Worm (Caenorhabditis elegans): ENCODE data around the gene fubl-3.

Gene fubl-3

ce11 chrX:17451410-17451809 lies 17.2 kb downstream of the fubl-3 start, which contains the start of gene C36E6.2 (continued):
- TF ChIP-seq ZK185.1 (tag; optimal IDR thresholded peaks at IDR 0.05; ENCODE audit: poor library complexity, severe bottlenecking) (no peak), cebp-2 (GFP tag; IDR thresholded peaks at IDR 0.05) (no peak), snpc-1.1 (tag; optimal IDR thresholded peaks at IDR 0.05; ENCODE audit: insufficient read depth) (no peak), F37B4.10 (GFP tag; IDR thresholded peaks at IDR 0.05) (no peak), zim-3 (tag; optimal IDR thresholded peaks at IDR 0.05) (no peak), nfya-1 (tag; optimal IDR thresholded peaks at IDR 0.05; ENCODE audit: borderline replicate concordance, insufficient read depth) (no peak), Y95B8A.8 (GFP tag; IDR thresholded peaks at IDR 0.05) (no peak), him-1 (tag; optimal IDR thresholded peaks at IDR 0.05) (no peak), ztf-6 (GFP tag; IDR thresholded peaks at IDR 0.05) (no peak), sptf-2 (GFP tag; optimal IDR thresholded peaks at IDR 0.05) (no peak), B0261.1 (tag; optimal IDR thresholded peaks at IDR 0.05) (no peak), pbrm-1 (GFP tag; IDR thresholded peaks at IDR 0.05) (no peak), mes-4 (tag; optimal IDR thresholded peaks at IDR 0.05) (no peak), F39B2.1 (GFP tag; IDR thresholded peaks at IDR 0.05) (no peak), sdz-38 (tag; optimal IDR thresholded peaks at IDR 0.05) (no peak), tbp1 (GFP tag; optimal IDR thresholded peaks at IDR 0.05) (peak; percentile 26), madf-10 (tag; optimal IDR thresholded peaks at IDR 0.05) (no peak), ekl-4 (GFP tag; IDR thresholded peaks at IDR 0.05) (no peak), gei-17 (GFP tag; optimal IDR thresholded peaks at IDR 0.05) (no peak), ceh-27 (GFP tag; optimal IDR thresholded peaks at IDR 0.05) (peak; percentile 65), egrh-3 (GFP tag; IDR thresholded peaks at IDR 0.05) (no peak), unc-130 (GFP tag; optimal IDR thresholded peaks at IDR 0.05) (no peak), somi-1 (GFP tag; optimal IDR thresholded peaks at IDR 0.05) (no peak), lsy-27 (tag; optimal IDR thresholded peaks at IDR 0.05; ENCODE audit: borderline replicate concordance, insufficient read depth) (no peak), attf-5 (GFP tag; optimal IDR thresholded peaks at IDR 0.05) (peak; percentile 33), B0019.2 (GFP tag; conservative IDR thresholded peaks at IDR 0.05) (no peak), lin-26 (GFP tag; IDR thresholded peaks at IDR 0.05) (no peak), ztf-18 (tag; optimal IDR thresholded peaks at IDR 0.05) (no peak), pha-4 (tag; optimal IDR thresholded peaks at IDR 0.05) (no peak), bed-1 (GFP tag; IDR thresholded peaks at IDR 0.05) (no peak), mcd-1 (GFP tag; IDR thresholded peaks at IDR 0.05) (no peak), F57A8.1 (GFP tag; optimal IDR thresholded peaks at IDR 0.05) (no peak), unc-62 (GFP tag; optimal IDR thresholded peaks at IDR 0.05) (no peak), ama-1 (optimal IDR thresholded peaks at IDR 0.05) (no peak), ama-1 (GFP tag; optimal IDR thresholded peaks at IDR 0.05) (no peak), egl-18 (GFP tag; IDR thresholded peaks at IDR 0.05) (0 out of 2 replicates have a peak, but pooled peaks have one; percentile 16), zfh-2 (GFP tag; conservative IDR thresholded peaks at IDR 0.05) (no peak), cebp-1 (GFP tag; IDR thresholded peaks at IDR 0.05) (no peak), cebp-1 (tag; optimal IDR thresholded peaks at IDR 0.05) (no peak), snpc-4 (GFP tag; optimal IDR thresholded peaks at IDR 0.05) (no peak), snpc-4 (tag; optimal IDR thresholded peaks at IDR 0.05) (peak in 1 of 4 experiments; percentile 39), ceh-100 (GFP tag; IDR thresholded peaks at IDR 0.05) (no peak), die-1 (tag; optimal IDR thresholded peaks at IDR 0.05) (no peak), K11D2.4 (GFP tag; IDR thresholded peaks at IDR 0.05) (0 out of 2 replicates have a peak, but pooled peaks have one; percentile 30), ztf-3 (GFP tag; optimal IDR thresholded peaks at IDR 0.05) (no peak), hrde-1 (tag; optimal IDR thresholded peaks at IDR 0.05; ENCODE audit: borderline replicate concordance) (no peak), ceh-91 (GFP tag; IDR thresholded peaks at IDR 0.05) (no peak), snpc-3.4 (tag; optimal IDR thresholded peaks at IDR 0.05) (no peak), Y67H2A.10 (GFP tag; conservative IDR thresholded peaks at IDR 0.05) (no peak)

All from whole organism, young adult.